Worm (Caenorhabditis elegans): ENCODE data around the gene F48G7.10.
A peak's percentile ranks its signal among the peaks of the same experiment; 100 is the strongest.

Gene F48G7.10

ce11 chrV:619054-619453 is 15.7 kb downstream of the F48G7.10 start, which contains the start of gene F48G7.4:
F48G7.4 (plus strand) TSS chrV:619453.
- TF ChIP-seq nhr-12 (tag; optimal IDR thresholded peaks at IDR 0.05) (no peak), ztf-4 (tag; optimal IDR thresholded peaks at IDR 0.05) (peak; percentile 25), sma-9 (GFP tag; optimal IDR thresholded peaks at IDR 0.05) (peak; percentile 91), sma-9 (tag; optimal IDR thresholded peaks at IDR 0.05) (no peak), lsy-2 (tag; optimal IDR thresholded peaks at IDR 0.05) (peak in 1 of 2 experiments; percentile 83), mdl-1 (tag; optimal IDR thresholded peaks at IDR 0.05) (peak; percentile 32 to 50), elt-1 (tag; optimal IDR thresholded peaks at IDR 0.05) (no peak), C34F6.9 (tag; optimal IDR thresholded peaks at IDR 0.05) (peak; percentile 88), elt-3 (tag; optimal IDR thresholded peaks at IDR 0.05) (no peak), snpc-4 (tag; optimal IDR thresholded peaks at IDR 0.05) (peak; percentile 32), mab-5 (tag; optimal IDR thresholded peaks at IDR 0.05) (peak; percentile 8), crh-2 (tag; optimal IDR thresholded peaks at IDR 0.05) (peak; percentile 67), egl-27 (tag; optimal IDR thresholded peaks at IDR 0.05) (peak; percentile 82), alr-1 (tag; optimal IDR thresholded peaks at IDR 0.05) (no peak), ZK546.5 (tag; optimal IDR thresholded peaks at IDR 0.05) (no peak), Y55F3AM.14 (GFP tag; optimal IDR thresholded peaks at IDR 0.05) (peak; percentile 68), nhr-77 (tag; optimal IDR thresholded peaks at IDR 0.05) (no peak), ceh-82 (tag; optimal IDR thresholded peaks at IDR 0.05) (no peak), nhr-129 (tag; optimal IDR thresholded peaks at IDR 0.05) (peak; percentile 67), mbf-1 (tag; optimal IDR thresholded peaks at IDR 0.05) (no peak), lin-13 (GFP tag; optimal IDR thresholded peaks at IDR 0.05) (peak; percentile 44), unc-55 (GFP tag; optimal IDR thresholded peaks at IDR 0.05) (peak; percentile 92), peb-1 (tag; optimal IDR thresholded peaks at IDR 0.05) (no peak), sem-4 (tag; optimal IDR thresholded peaks at IDR 0.05) (peak; percentile 51), nhr-237 (tag; optimal IDR thresholded peaks at IDR 0.05) (no peak), unc-62 (GFP tag; optimal IDR thresholded peaks at IDR 0.05) (peak; percentile 58), lin-11 (tag; optimal IDR thresholded peaks at IDR 0.05) (no peak), ama-1 (optimal IDR thresholded peaks at IDR 0.05) (no peak), lin-39 (tag; optimal IDR thresholded peaks at IDR 0.05) (no peak), nhr-6 (tag; optimal IDR thresholded peaks at IDR 0.05) (peak; percentile 87), aly-2 (tag; optimal IDR thresholded peaks at IDR 0.05) (no peak), F13H6.1 (tag; optimal IDR thresholded peaks at IDR 0.05) (peak; percentile 74), ceh-16 (tag; optimal IDR thresholded peaks at IDR 0.05) (no peak), sma-3 (GFP tag; optimal IDR thresholded peaks at IDR 0.05) (peak; percentile 1), R02D3.7 (tag; optimal IDR thresholded peaks at IDR 0.05) (no peak), unc-39 (tag; optimal IDR thresholded peaks at IDR 0.05) (no peak), dmd-4 (tag; optimal IDR thresholded peaks at IDR 0.05) (no peak), skn-1 (tag; optimal IDR thresholded peaks at IDR 0.05) (no peak), nhr-23 (tag; optimal IDR thresholded peaks at IDR 0.05) (no peak), nhr-10 (tag; optimal IDR thresholded peaks at IDR 0.05) (no peak), fos-1 (tag; optimal IDR thresholded peaks at IDR 0.05) (peak; percentile 79), ztf-11 (tag; optimal IDR thresholded peaks at IDR 0.05) (no peak), blmp-1 (tag; optimal IDR thresholded peaks at IDR 0.05; ENCODE audit: insufficient read depth) (no peak), nhr-11 (tag; optimal IDR thresholded peaks at IDR 0.05) (no peak), nhr-21 (tag; optimal IDR thresholded peaks at IDR 0.05) (peak; percentile 53), gmeb-1 (tag; optimal IDR thresholded peaks at IDR 0.05) (peak; percentile 8), nhr-25 (tag; optimal IDR thresholded peaks at IDR 0.05) (peak; percentile 51), zag-1 (tag; optimal IDR thresholded peaks at IDR 0.05) (peak; percentile 84), ztf-1 (GFP tag; conservative IDR thresholded peaks at IDR 0.05) (no peak)

Data from whole organism, L2 larva.